Fruit fly (Drosophila melanogaster) whole organism: ENCODE data around the gene TTLL15.

ENCODE experiments used
- CG8478 ChIP-seq: fragments of >200 bp; optimal IDR thresholded peaks from 2 replicates; lab custom pipeline; 2018; ENCODE audit warnings: inconsistent platforms
- Dll ChIP-seq: fragments of >200 bp; optimal IDR thresholded peaks from 2 replicates; lab custom pipeline; 2017
- EcR ChIP-seq, 2 experiments: fragments of >200 bp; optimal IDR thresholded peaks; 2 replicates each; lab custom pipeline; 2017; ENCODE audit warnings: missing biosample characterization in 2 of 2, missing genetic modification characterization in 2 of 2, missing genetic modification reagents in 2 of 2
- pan ChIP-seq: fragments of >200 bp; optimal IDR thresholded peaks from 2 replicates; lab custom pipeline; 2017
- psq ChIP-seq: fragments of >200 bp; optimal IDR thresholded peaks from 2 replicates; lab custom pipeline; 2017
- usp ChIP-seq: fragments of >200 bp; optimal IDR thresholded peaks from 2 replicates; lab custom pipeline; 2017; ENCODE audit warnings: missing biosample characterization, missing genetic modification characterization, mixed read lengths

TTLL15 gene

dm6 chr3R:10856618-10857017 lies 41.5 kb downstream of the TTLL15 start, which contains the start of gene CG4570:
Gene CG4570 (plus strand): TSS chr3R:10856807.
- no peak for TF ChIP-seq Dll (lab: Kevin White, UChicago)
- TF ChIP-seq EcR (GFP tag; optimal IDR thresholded peaks at IDR 0.05; lab: Kevin White, UChicago), result no peak
- TF ChIP-seq usp (GFP tag; lab: Kevin White, UChicago), result no peak
- no peak for TF ChIP-seq pan
- TF ChIP-seq CG8478, result no peak
- TF ChIP-seq psq (lab: Kevin White, UChicago), result no peak

dm6 chr3R:10859713-10860112 lies 44.6 kb downstream of the TTLL15 start, which contains the start of gene CG14694:
Gene CG14694 (minus strand): TSS chr3R:10859813.
- TF ChIP-seq Dll (lab: Kevin White, UChicago), result no peak
- no peak for TF ChIP-seq psq (lab: Kevin White, UChicago)
- no peak for TF ChIP-seq usp (GFP tag; lab: Kevin White, UChicago)
- TF ChIP-seq pan, result no peak
- TF ChIP-seq EcR (GFP tag; optimal IDR thresholded peaks at IDR 0.05; lab: Kevin White, UChicago), result no peak
- no peak for TF ChIP-seq CG8478

- TF ChIP-seq usp (GFP tag; lab: Kevin White, UChicago), result no peak
- no peak for TF ChIP-seq psq (lab: Kevin White, UChicago)
- TF ChIP-seq pan, result no peak
- no peak for TF ChIP-seq Dll (lab: Kevin White, UChicago)
- no peak for TF ChIP-seq CG8478
- TF ChIP-seq EcR (GFP tag; optimal IDR thresholded peaks at IDR 0.05; lab: Kevin White, UChicago), result no peak
Measured at dm6 chr3R:10862773-10863445, 47.8 kb downstream of the TTLL15 start, which contains the start of gene CG6574. Gene CG6574 (minus strand): TSS chr3R:10862988.

dm6 chr3R:10863446-10863819 lies 48.3 kb downstream of the TTLL15 start:
- TF ChIP-seq CG8478 (no peak), Dll (lab: Kevin White, UChicago) (no peak), usp (GFP tag; lab: Kevin White, UChicago) (no peak), EcR (GFP tag; optimal IDR thresholded peaks at IDR 0.05; lab: Kevin White, UChicago) (no peak), psq (lab: Kevin White, UChicago) (no peak), pan (no peak)

- no peak for TF ChIP-seq EcR (GFP tag; optimal IDR thresholded peaks at IDR 0.05; lab: Kevin White, UChicago)
Measured at dm6 chr3R:10863956-10864355, 48.9 kb downstream of the TTLL15 start.
